Fruit fly (Drosophila melanogaster) whole organism, embryonic: ENCODE data around the gene His3.3A.
A peak's percentile ranks its signal among the peaks of the same experiment; 100 is the strongest.

Experiments
- Adf1 ChIP-seq: fragments of 200-800 bp; sonication (Bioruptor generic); IDR thresholded peaks from 2 replicates; pipeline ENCODE4 v1.3.6; 2022; ENCODE audit warnings: missing biosample characterization, missing genetic modification characterization
- Antp ChIP-seq: fragments of 200-800 bp; sonication (Bioruptor generic); optimal IDR thresholded peaks from 3 replicates; lab custom pipeline; 2016; ENCODE audit warnings: missing biosample characterization, missing genetic modification characterization
- Blimp-1 ChIP-seq: fragments of 200-800 bp; sonication (Bioruptor generic); optimal IDR thresholded peaks from 3 replicates; lab custom pipeline; 2018; ENCODE audit warnings: missing biosample characterization, missing genetic modification characterization, mild to moderate bottlenecking, moderate library complexity, missing genetic modification reagents
- CG10366 ChIP-seq: fragments of 200-800 bp; sonication (Bioruptor generic); IDR thresholded peaks from 2 replicates; pipeline ENCODE4 v1.3.6; 2022; ENCODE audit warnings: missing biosample characterization, missing genetic modification characterization
- CG12219 ChIP-seq: fragments of 200-800 bp; sonication (Bioruptor generic); optimal IDR thresholded peaks from 3 replicates; lab custom pipeline; 2018; ENCODE audit warnings: missing biosample characterization, mild to moderate bottlenecking, missing genetic modification characterization
- CG13894 ChIP-seq: fragments of 200-800 bp; sonication (Bioruptor generic); optimal IDR thresholded peaks from 3 replicates; lab custom pipeline; 2018; ENCODE audit warnings: missing biosample characterization, mild to moderate bottlenecking, missing genetic modification characterization, moderate library complexity
- CG14014 ChIP-seq: fragments of 200-800 bp; sonication (Bioruptor generic); IDR thresholded peaks from 2 replicates; pipeline ENCODE4 v1.3.6; 2022; ENCODE audit warnings: missing biosample characterization, missing genetic modification characterization
- CG14050 ChIP-seq: fragments of 200-800 bp; sonication (Bioruptor generic); IDR thresholded peaks from 3 replicates; pipeline ENCODE4 v1.3.6; 2022; ENCODE audit warnings: missing biosample characterization, missing genetic modification characterization
- CG17361 ChIP-seq: fragments of 200-800 bp; sonication (Bioruptor generic); IDR thresholded peaks from 3 replicates; pipeline ENCODE4 v1.3.6; 2022; ENCODE audit warnings: missing biosample characterization, missing genetic modification characterization
- CG2875 ChIP-seq: fragments of 200-800 bp; sonication (Bioruptor generic); optimal IDR thresholded peaks from 2 replicates; lab custom pipeline; 2017; ENCODE audit warnings: missing biosample characterization, mild to moderate bottlenecking, missing genetic modification characterization, missing genetic modification reagents
- CG2889 ChIP-seq: fragments of 200-800 bp; sonication (Bioruptor generic); IDR thresholded peaks from 3 replicates; pipeline ENCODE4 v1.3.6; 2022; ENCODE audit warnings: missing biosample characterization, missing genetic modification characterization
- CG34224 ChIP-seq: fragments of 200-800 bp; sonication (Bioruptor generic); IDR thresholded peaks from 3 replicates; pipeline ENCODE4 v1.3.6; 2022; ENCODE audit warnings: missing biosample characterization, missing genetic modification characterization; ENCODE audit not compliant: partially characterized antibody
- CG3838 ChIP-seq: fragments of 200-800 bp; sonication (Bioruptor generic); optimal IDR thresholded peaks from 3 replicates; lab custom pipeline; 2016; ENCODE audit warnings: missing biosample characterization, missing genetic modification characterization
- CG5245 ChIP-seq: fragments of 200-800 bp; sonication (Bioruptor generic); optimal IDR thresholded peaks from 3 replicates; lab custom pipeline; 2016; ENCODE audit warnings: missing biosample characterization, missing genetic modification characterization
- CG7928 ChIP-seq: fragments of 200-800 bp; sonication (Bioruptor generic); optimal IDR thresholded peaks from 2 replicates; lab custom pipeline; 2017; ENCODE audit warnings: missing biosample characterization, mild to moderate bottlenecking, missing genetic modification characterization
- CG9817 ChIP-seq: fragments of 200-800 bp; sonication (Bioruptor generic); optimal IDR thresholded peaks from 2 replicates; lab custom pipeline; 2018; ENCODE audit warnings: missing biosample characterization, mild to moderate bottlenecking, missing genetic modification characterization, moderate library complexity
- Chrac-16 ChIP-seq: fragments of 200-800 bp; sonication (Bioruptor generic); optimal IDR thresholded peaks from 3 replicates; lab custom pipeline; 2016; ENCODE audit warnings: missing biosample characterization, missing genetic modification characterization
- Dbx ChIP-seq: fragments of 200-800 bp; sonication (Bioruptor generic); IDR thresholded peaks from 3 replicates; pipeline ENCODE4 v1.3.6; 2022; ENCODE audit warnings: missing biosample characterization, missing genetic modification characterization
- Deaf1 ChIP-seq: fragments of 200-800 bp; optimal IDR thresholded peaks from 3 replicates; lab custom pipeline; 2019; ENCODE audit warnings: missing biosample characterization, mild to moderate bottlenecking, missing genetic modification characterization, moderate library complexity
- Elba2 ChIP-seq: fragments of 200-800 bp; sonication (Bioruptor generic); optimal IDR thresholded peaks from 3 replicates; lab custom pipeline; 2016; ENCODE audit warnings: missing biosample characterization, missing genetic modification characterization
- Gug ChIP-seq: fragments of 200-800 bp; sonication (Bioruptor generic); IDR thresholded peaks from 4 replicates; pipeline ENCODE4 v1.3.6; 2022; ENCODE audit warnings: missing biosample characterization, missing genetic modification characterization
- HLH4C ChIP-seq: fragments of 200-800 bp; sonication (Bioruptor generic); IDR thresholded peaks from 3 replicates; pipeline ENCODE4 v1.3.6; 2022; ENCODE audit warnings: missing biosample characterization, missing genetic modification characterization; ENCODE audit not compliant: partially characterized antibody
- MESR4 ChIP-seq: fragments of 200-800 bp; sonication (Bioruptor generic); optimal IDR thresholded peaks from 2 replicates; lab custom pipeline; 2018; ENCODE audit warnings: missing biosample characterization, mild to moderate bottlenecking, missing genetic modification characterization, moderate library complexity
- NFAT ChIP-seq: fragments of 200-800 bp; sonication (Bioruptor generic); IDR thresholded peaks from 2 replicates; pipeline ENCODE4 v1.3.6; 2022; ENCODE audit warnings: missing biosample characterization, missing genetic modification characterization
- NfI ChIP-seq: fragments of 200-800 bp; sonication (Bioruptor generic); optimal IDR thresholded peaks from 3 replicates; lab custom pipeline; 2018; ENCODE audit warnings: missing biosample characterization, mild to moderate bottlenecking, missing genetic modification characterization, moderate library complexity
- Sin3A ChIP-seq: fragments of >200 bp; optimal IDR thresholded peaks from 2 replicates; lab custom pipeline; 2018
- Sry-β ChIP-seq: fragments of 200-800 bp; sonication (Bioruptor generic); optimal IDR thresholded peaks from 2 replicates; lab custom pipeline; 2018; ENCODE audit warnings: missing biosample characterization, mild to moderate bottlenecking, missing genetic modification characterization, moderate library complexity
- Tbp ChIP-seq: fragments of >200 bp; optimal IDR thresholded peaks from 2 replicates; lab custom pipeline; 2018; ENCODE audit warnings: missing biosample characterization, missing genetic modification characterization
- ara ChIP-seq: fragments of 200-800 bp; sonication (Bioruptor generic); IDR thresholded peaks from 2 replicates; pipeline ENCODE4 v1.3.6; 2022; ENCODE audit warnings: missing biosample characterization, missing genetic modification characterization
- ase ChIP-seq: fragments of 200-800 bp; sonication (Bioruptor generic); IDR thresholded peaks from 3 replicates; pipeline ENCODE4 v1.3.6; 2022; ENCODE audit warnings: missing biosample characterization, missing genetic modification characterization
- ash1 ChIP-seq: fragments of 200-800 bp; sonication (Bioruptor generic); optimal IDR thresholded peaks from 2 replicates; lab custom pipeline; 2018; ENCODE audit warnings: missing biosample characterization, mild to moderate bottlenecking, missing genetic modification characterization
- az2 ChIP-seq: fragments of 200-800 bp; sonication (Bioruptor generic); optimal IDR thresholded peaks from 3 replicates; lab custom pipeline; 2016; ENCODE audit warnings: missing biosample characterization, missing genetic modification characterization
- bbx ChIP-seq: fragments of 200-800 bp; sonication (Bioruptor generic); IDR thresholded peaks from 2 replicates; pipeline ENCODE4 v1.3.6; 2022; ENCODE audit warnings: missing biosample characterization, missing genetic modification characterization; ENCODE audit not compliant: partially characterized antibody
- corto ChIP-seq: fragments of 200-800 bp; sonication (Bioruptor generic); optimal IDR thresholded peaks from 2 replicates; lab custom pipeline; 2016; ENCODE audit warnings: missing biosample characterization, mild to moderate bottlenecking, missing genetic modification characterization, moderate library complexity
- crc ChIP-seq: fragments of 200-800 bp; sonication (Bioruptor generic); optimal IDR thresholded peaks from 2 replicates; lab custom pipeline; 2016; ENCODE audit warnings: missing biosample characterization, missing genetic modification characterization
- crol ChIP-seq: fragments of 200-800 bp; sonication (Bioruptor generic); IDR thresholded peaks from 2 replicates; pipeline ENCODE4 v1.3.6; 2022; ENCODE audit warnings: missing biosample characterization, missing genetic modification characterization
- dm ChIP-seq: fragments of 200-800 bp; sonication (Bioruptor generic); optimal IDR thresholded peaks from 3 replicates; lab custom pipeline; 2016; ENCODE audit warnings: missing biosample characterization, missing genetic modification characterization
- dmrt99B ChIP-seq: fragments of 200-800 bp; sonication (Bioruptor generic); optimal IDR thresholded peaks from 2 replicates; lab custom pipeline; 2018; ENCODE audit warnings: missing biosample characterization, mild to moderate bottlenecking, missing genetic modification characterization, moderate library complexity
- gro ChIP-seq: fragments of 200-800 bp; sonication (Bioruptor generic); optimal IDR thresholded peaks from 2 replicates; lab custom pipeline; 2016; ENCODE audit warnings: missing biosample characterization, missing genetic modification characterization
- gt ChIP-seq: fragments of 200-800 bp; sonication (Bioruptor generic); IDR thresholded peaks from 2 replicates; pipeline ENCODE4 v1.3.6; 2022; ENCODE audit warnings: missing biosample characterization, missing genetic modification characterization
- h ChIP-seq: fragments of >200 bp; optimal IDR thresholded peaks from 2 replicates; lab custom pipeline; 2017
- nau ChIP-seq: fragments of 200-800 bp; sonication (Bioruptor generic); optimal IDR thresholded peaks from 3 replicates; lab custom pipeline; 2017; ENCODE audit warnings: missing biosample characterization, mild to moderate bottlenecking, missing genetic modification characterization, missing genetic modification reagents
- oc ChIP-seq: fragments of 200-800 bp; sonication (Bioruptor generic); optimal IDR thresholded peaks from 2 replicates; lab custom pipeline; 2018; ENCODE audit warnings: missing biosample characterization, mild to moderate bottlenecking, missing genetic modification characterization, moderate library complexity
- org-1 ChIP-seq: fragments of 200-800 bp; sonication (Bioruptor generic); optimal IDR thresholded peaks from 2 replicates; lab custom pipeline; 2017; ENCODE audit warnings: missing biosample characterization, missing genetic modification characterization
- salm ChIP-seq: fragments of 200-800 bp; sonication (Bioruptor generic); optimal IDR thresholded peaks from 2 replicates; lab custom pipeline; 2018; ENCODE audit warnings: missing biosample characterization, mild to moderate bottlenecking, missing genetic modification characterization
- sc ChIP-seq, 3 experiments: fragments of >200 bp in 2 of 3; fragments of 200-800 bp in 1 of 3; sonication (Bioruptor generic) in 1 of 3; optimal IDR thresholded peaks; 2 replicates in 2 of 3; 3 replicates in 1 of 3; lab custom pipeline; 2017; ENCODE audit warnings: mild to moderate bottlenecking in 1 of 3, missing biosample characterization in 1 of 3, missing genetic modification characterization in 1 of 3, missing genetic modification reagents in 1 of 3
- scrt ChIP-seq: fragments of 200-800 bp; sonication (Bioruptor generic); optimal IDR thresholded peaks from 2 replicates; lab custom pipeline; 2018; ENCODE audit warnings: missing biosample characterization, mild to moderate bottlenecking, missing genetic modification characterization, moderate library complexity
- sim ChIP-seq: fragments of 200-800 bp; sonication (Bioruptor generic); IDR thresholded peaks from 2 replicates; pipeline ENCODE4 v1.3.6; 2022; ENCODE audit warnings: missing biosample characterization, missing genetic modification characterization
- tna ChIP-seq: fragments of 200-800 bp; sonication (Bioruptor generic); IDR thresholded peaks from 2 replicates; pipeline ENCODE4 v1.3.6; 2022; ENCODE audit warnings: missing biosample characterization, missing genetic modification characterization; ENCODE audit not compliant: partially characterized antibody
- yki ChIP-seq: fragments of >200 bp; optimal IDR thresholded peaks from 3 replicates; lab custom pipeline; 2018

His3.3A gene

dm6 chr2L:5009306-5010030 lies 45.4 kb upstream of the His3.3A start, which contains the start of gene Rtnl1 (continued):
- TF ChIP-seq NfI (no peak), Dbx (GFP tag; lab: Robert Waterston, UW) (peak; percentile 42; the same call in 2 of the 3 replicates), org-1 (GFP tag; lab: Kevin White, UChicago) (no peak), yki (no peak), Tbp (GFP tag; lab: Kevin White, UChicago) (peak; percentile 44), CG13894 (tag; lab: Kevin White, UChicago) (peak; percentile 47), CG2889 (GFP tag; lab: Robert Waterston, UW) (no peak), Blimp-1 (no peak), gt (GFP tag; lab: Robert Waterston, UW) (no peak), Deaf1 (tag; lab: Kevin White, UChicago) (peak; percentile 29), salm (tag; lab: Kevin White, UChicago) (peak; percentile 9), CG3838 (GFP tag; lab: Kevin White, UChicago) (no peak), CG10366 (GFP tag; lab: Robert Waterston, UW) (no peak), Gug (GFP tag; lab: Robert Waterston, UW) (no peak), Sin3A (peak; percentile 95), ara (GFP tag; lab: Robert Waterston, UW) (no peak), ase (GFP tag; lab: Robert Waterston, UW) (no peak), scrt (GFP tag; lab: Kevin White, UChicago) (no peak), CG5245 (GFP tag; lab: Kevin White, UChicago) (no peak), CG34224 (peak; percentile 90), bbx (GFP tag; lab: Robert Waterston, UW) (peak; percentile 90), oc (tag; lab: Kevin White, UChicago) (no peak), ash1 (GFP tag; lab: Kevin White, UChicago) (no peak), sim (GFP tag; lab: Robert Waterston, UW) (no peak), CG12219 (no peak), gro (GFP tag; lab: Kevin White, UChicago) (peak; percentile 84), CG14050 (no peak), Elba2 (GFP tag; lab: Kevin White, UChicago) (peak; percentile 96), corto (GFP tag; lab: Kevin White, UChicago) (no peak), Chrac-16 (GFP tag; lab: Kevin White, UChicago) (no peak), Sry-β (GFP tag; lab: Kevin White, UChicago) (peak; percentile 81), CG7928 (peak; percentile 49), CG9817 (peak; percentile 9), Antp (peak; percentile 35), NFAT (GFP tag; lab: Robert Waterston, UW) (peak; percentile 53; the same call in 1 of the 2 replicates), h (lab: Kevin White, UChicago) (no peak), crc (no peak), sc (optimal IDR thresholded peaks at IDR 0.05; lab: Kevin White, UChicago) (no peak), sc (GFP tag; optimal IDR thresholded peaks at IDR 0.05; lab: Kevin White, UChicago) (no peak), CG17361 (GFP tag; lab: Robert Waterston, UW) (peak; percentile 50; the same call in 1 of the 3 replicates), HLH4C (GFP tag; lab: Robert Waterston, UW) (peak; percentile 82), az2 (GFP tag; lab: Kevin White, UChicago) (peak; percentile 3), dmrt99B (tag; lab: Kevin White, UChicago) (no peak), dm (GFP tag; lab: Kevin White, UChicago) (peak; percentile 40), Adf1 (peak; percentile 31; the same call in 1 of the 2 replicates), MESR4 (GFP tag; lab: Kevin White, UChicago) (peak; percentile 77), CG14014 (GFP tag; lab: Robert Waterston, UW) (no peak), crol (GFP tag; lab: Robert Waterston, UW) (no peak), tna (peak; percentile 90), nau (no peak), CG2875 (GFP tag; lab: Kevin White, UChicago) (no peak)
